Worm (Caenorhabditis elegans) whole organism, young adult: ENCODE results near the gene ztf-29.

Experiments used
- K11D2.4 ChIP-seq: fragments of 200-800 bp; sonication (Bioruptor generic); IDR thresholded peaks from 2 replicates; pipeline ENCODE4 v1.3.6; 2022; ENCODE audit warnings: missing genetic modification reagents, missing genetic modification characterization, missing compliant biosample characterization
- ama-1 ChIP-seq, 3 experiments: fragments of 150-350 bp in 1 of 3; sonication (generic microtip) in 2 of 3; optimal IDR thresholded peaks; 2 replicates each; lab custom pipeline; 2014 to 2018; ENCODE audit warnings: missing biosample characterization in 2 of 3, missing genetic modification characterization in 2 of 3, missing genetic modification reagents in 2 of 3
- attf-6 ChIP-seq: fragments of 200-800 bp; sonication (Bioruptor generic); IDR thresholded peaks from 2 replicates; pipeline ENCODE4 v1.3.6; 2022; ENCODE audit warnings: missing genetic modification reagents, missing genetic modification characterization, missing compliant biosample characterization
- fkh-3 ChIP-seq: sonication (generic microtip); optimal IDR thresholded peaks from 2 replicates; lab custom pipeline; 2016; ENCODE audit warnings: mild to moderate bottlenecking, missing genetic modification characterization, missing compliant biosample characterization
- hmg-20 ChIP-seq: fragments of 200-800 bp; sonication (Bioruptor generic); IDR thresholded peaks from 2 replicates; pipeline ENCODE4 v1.3.6; 2022; ENCODE audit warnings: missing genetic modification reagents, missing genetic modification characterization, missing compliant biosample characterization
- lin-54 ChIP-seq: fragments of 200-800 bp; sonication (Bioruptor generic); optimal IDR thresholded peaks from 2 replicates; lab custom pipeline; 2018; ENCODE audit warnings: mild to moderate bottlenecking, missing genetic modification characterization, missing compliant biosample characterization
- lsl-1 ChIP-seq: fragments of 200-800 bp; sonication (Bioruptor generic); optimal IDR thresholded peaks from 2 replicates; lab custom pipeline; 2018; ENCODE audit warnings: mild to moderate bottlenecking, missing genetic modification characterization, moderate library complexity, missing compliant biosample characterization
- nfya-1 ChIP-seq: sonication (generic microtip); optimal IDR thresholded peaks from 2 replicates; lab custom pipeline; 2017; ENCODE audit warnings: antibody characterized with exemption, missing compliant biosample characterization, missing genetic modification characterization, borderline replicate concordance; ENCODE audit not compliant: insufficient read depth
- snpc-4 ChIP-seq, 5 experiments: fragments of 150-350 bp in 1 of 5; sonication (generic microtip) in 4 of 5; optimal IDR thresholded peaks; 2 replicates each; lab custom pipeline; 2014 to 2018; ENCODE audit warnings: missing genetic modification characterization in 5 of 5, missing biosample characterization in 3 of 5, antibody characterized with exemption in 2 of 5, mild to moderate bottlenecking in 2 of 5, missing compliant biosample characterization in 2 of 5, missing genotype in 2 of 5, moderate library complexity in 2 of 5, missing genetic modification reagents in 1 of 5
- unc-130 ChIP-seq: sonication (generic microtip); optimal IDR thresholded peaks from 2 replicates; lab custom pipeline; 2016; ENCODE audit warnings: missing genetic modification reagents, missing genetic modification characterization, missing compliant biosample characterization
- unc-62 ChIP-seq: fragments of 150-350 bp; optimal IDR thresholded peaks from 2 replicates; lab custom pipeline; 2014; ENCODE audit warnings: missing biosample characterization, missing genetic modification reagents, missing genetic modification characterization
- ztf-6 ChIP-seq: fragments of 200-800 bp; sonication (Bioruptor generic); IDR thresholded peaks from 2 replicates; pipeline ENCODE4 v1.3.6; 2022; ENCODE audit warnings: missing genetic modification reagents, missing genetic modification characterization, missing compliant biosample characterization

DNA sequence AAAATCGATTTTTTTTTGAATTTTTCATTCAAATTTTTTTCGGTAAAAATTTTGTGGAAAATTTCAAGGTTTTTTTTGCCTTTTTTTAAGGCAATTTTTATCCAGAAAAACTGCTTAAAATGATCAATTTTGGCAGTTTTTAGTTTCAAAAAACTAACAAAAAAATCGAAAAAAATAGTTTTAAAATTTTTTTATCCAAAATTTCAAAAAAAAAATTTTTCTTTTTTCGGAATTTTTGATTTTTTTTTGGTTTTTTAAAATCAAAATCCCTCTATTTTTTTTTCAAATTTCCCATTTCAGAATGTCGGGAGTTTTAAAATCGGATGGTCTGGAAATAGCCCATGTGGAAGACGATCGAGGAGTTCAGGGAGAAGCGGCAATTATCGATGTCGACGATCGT is 13.0 kb downstream of the ztf-29 start, which contains the start of gene Y66D12A.8:
- TF ChIP-seq ama-1 (optimal IDR thresholded peaks at IDR 0.05; lab: Kevin White, UChicago) (no peak), ama-1 (GFP tag; optimal IDR thresholded peaks at IDR 0.05; lab: Kevin White, UChicago) (no peak), attf-6 (GFP tag; lab: Robert Waterston, UW) (no peak), lin-54 (GFP tag; lab: Kevin White, UChicago) (no peak), K11D2.4 (GFP tag; lab: Robert Waterston, UW) (no peak), fkh-3 (no peak), unc-62 (GFP tag; lab: Kevin White, UChicago) (no peak), lsl-1 (GFP tag; lab: Kevin White, UChicago) (no peak), snpc-4 (GFP tag; optimal IDR thresholded peaks at IDR 0.05; lab: Kevin White, UChicago) (no peak), snpc-4 (tag; optimal IDR thresholded peaks at IDR 0.05; lab: Kevin White, UChicago) (no peak), hmg-20 (GFP tag; lab: Robert Waterston, UW) (no peak), nfya-1 (tag; lab: Kevin White, UChicago) (no peak), ztf-6 (no peak), unc-130 (GFP tag; lab: Kevin White, UChicago) (no peak)
